Worm (Caenorhabditis elegans): ENCODE data around the gene ttyh-1.

DNA sequence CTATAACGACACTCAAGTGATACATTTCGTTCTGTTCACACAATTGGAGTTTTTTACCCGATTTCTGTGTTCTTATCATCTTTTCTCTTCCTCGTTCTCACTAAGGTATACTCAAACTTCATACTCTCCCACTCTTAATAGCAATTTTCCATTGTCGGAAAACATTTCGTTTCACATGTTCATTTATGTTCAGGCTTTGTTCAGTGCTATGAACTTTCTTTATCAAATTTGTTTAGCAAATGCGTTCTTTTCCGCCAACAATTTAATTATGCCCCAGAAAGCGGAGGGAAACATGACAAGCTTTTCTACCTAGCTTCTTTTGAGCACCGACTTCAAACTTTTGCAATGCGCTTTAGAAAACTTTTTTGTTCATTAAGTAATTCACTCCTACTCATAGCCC, 23.0 kb upstream of the ttyh-1 start:
- TF ChIP-seq gmeb-1 (tag; optimal IDR thresholded peaks at IDR 0.05) (no peak), nhr-12 (tag; optimal IDR thresholded peaks at IDR 0.05) (no peak)
